Fruit fly (Drosophila melanogaster) Kc167 (cell line): ENCODE measurements around the gene exex.

Source experiments
- Myc ChIP-seq: fragments of >200 bp; optimal IDR thresholded peaks from 2 replicates; lab custom pipeline; 2017; ENCODE audit warnings: missing external identifiers
- h ChIP-seq: fragments of >200 bp; optimal IDR thresholded peaks from 3 replicates; lab custom pipeline; 2018; ENCODE audit warnings: missing external identifiers
- insv ChIP-seq: fragments of >200 bp; optimal IDR thresholded peaks from 3 replicates; lab custom pipeline; 2018; ENCODE audit warnings: missing external identifiers

- TF ChIP-seq h (lab: Kevin White, UChicago) = no peak
- TF ChIP-seq Myc (lab: Kevin White, UChicago) = no peak
- no peak for TF ChIP-seq insv (lab: Kevin White, UChicago)
Measured at dm6 chr3L:7952560-7952959, 4.6 kb downstream of the exex start.
